Fruit fly (Drosophila melanogaster) whole organism, embryonic: ENCODE results near the gene CG13833.

Source experiments
- CG10274 ChIP-seq: fragments of 200-800 bp; sonication (Bioruptor generic); optimal IDR thresholded peaks from 3 replicates; lab custom pipeline; 2017; ENCODE audit warnings: missing biosample characterization, mild to moderate bottlenecking, missing genetic modification characterization
- CG11504 ChIP-seq: fragments of 200-800 bp; sonication (Bioruptor generic); optimal IDR thresholded peaks from 3 replicates; lab custom pipeline; 2019; ENCODE audit warnings: missing biosample characterization, mild to moderate bottlenecking, missing genetic modification characterization, moderate library complexity
- CG15011 ChIP-seq: fragments of 200-800 bp; sonication (Bioruptor generic); optimal IDR thresholded peaks from 3 replicates; lab custom pipeline; 2018; ENCODE audit warnings: missing biosample characterization, mild to moderate bottlenecking, missing genetic modification characterization
- CG17359 ChIP-seq: fragments of 200-800 bp; sonication (Bioruptor generic); optimal IDR thresholded peaks from 3 replicates; lab custom pipeline; 2018; ENCODE audit warnings: missing biosample characterization, mild to moderate bottlenecking, missing genetic modification characterization, moderate library complexity
- CG17612 ChIP-seq: fragments of 200-800 bp; sonication (Bioruptor generic); IDR thresholded peaks from 2 replicates; pipeline ENCODE4 v1.3.6; 2022; ENCODE audit warnings: missing biosample characterization, missing genetic modification characterization
- CG1832 ChIP-seq: fragments of 200-800 bp; sonication (Bioruptor generic); optimal IDR thresholded peaks from 2 replicates; lab custom pipeline; 2017; ENCODE audit warnings: missing biosample characterization, mild to moderate bottlenecking, missing genetic modification characterization, inconsistent platforms
- CG2889 ChIP-seq: fragments of 200-800 bp; sonication (Bioruptor generic); IDR thresholded peaks from 3 replicates; pipeline ENCODE4 v1.3.6; 2022; ENCODE audit warnings: missing biosample characterization, missing genetic modification characterization
- CG31224 ChIP-seq: fragments of 200-800 bp; sonication (Bioruptor generic); IDR thresholded peaks from 2 replicates; pipeline ENCODE4 v1.3.6; 2022; ENCODE audit warnings: missing biosample characterization, missing genetic modification characterization
- CG4424 ChIP-seq: fragments of 200-800 bp; sonication (Bioruptor generic); optimal IDR thresholded peaks from 3 replicates; lab custom pipeline; 2016; ENCODE audit warnings: missing biosample characterization, missing genetic modification characterization
- CG4854 ChIP-seq: fragments of 200-800 bp; sonication (Bioruptor generic); optimal IDR thresholded peaks from 2 replicates; lab custom pipeline; 2016; ENCODE audit warnings: missing biosample characterization, missing genetic modification characterization, inconsistent platforms
- CG8281 ChIP-seq: fragments of 200-800 bp; sonication (Bioruptor generic); optimal IDR thresholded peaks from 2 replicates; lab custom pipeline; 2018; ENCODE audit warnings: missing biosample characterization, mild to moderate bottlenecking, missing genetic modification characterization, moderate library complexity
- CG8359 ChIP-seq: fragments of 200-800 bp; sonication (Bioruptor generic); optimal IDR thresholded peaks from 2 replicates; lab custom pipeline; 2017; ENCODE audit warnings: missing biosample characterization, mild to moderate bottlenecking, missing genetic modification characterization, borderline replicate concordance
- CG8388 ChIP-seq: fragments of 200-800 bp; sonication (Bioruptor generic); optimal IDR thresholded peaks from 2 replicates; lab custom pipeline; 2019; ENCODE audit warnings: missing biosample characterization, mild to moderate bottlenecking, missing genetic modification characterization, moderate library complexity
- CG8765 ChIP-seq: fragments of 200-800 bp; sonication (Bioruptor generic); IDR thresholded peaks from 2 replicates; pipeline ENCODE4 v1.3.6; 2022; ENCODE audit warnings: missing biosample characterization, missing genetic modification characterization
- CG9609 ChIP-seq: fragments of 200-800 bp; sonication (Bioruptor generic); optimal IDR thresholded peaks from 3 replicates; lab custom pipeline; 2016; ENCODE audit warnings: missing biosample characterization, missing genetic modification characterization
- CG9797 ChIP-seq: fragments of 200-800 bp; sonication (Bioruptor generic); optimal IDR thresholded peaks from 3 replicates; lab custom pipeline; 2018; ENCODE audit warnings: missing biosample characterization, mild to moderate bottlenecking, missing genetic modification characterization
- CG9817 ChIP-seq: fragments of 200-800 bp; sonication (Bioruptor generic); optimal IDR thresholded peaks from 2 replicates; lab custom pipeline; 2018; ENCODE audit warnings: missing biosample characterization, mild to moderate bottlenecking, missing genetic modification characterization, moderate library complexity
- CG9876 ChIP-seq: fragments of 200-800 bp; sonication (Bioruptor generic); optimal IDR thresholded peaks from 2 replicates; lab custom pipeline; 2016; ENCODE audit warnings: missing biosample characterization, missing genetic modification characterization
- CTCF ChIP-seq: fragments of 200-800 bp; sonication (Bioruptor generic); optimal IDR thresholded peaks from 2 replicates; lab custom pipeline; 2017; ENCODE audit warnings: missing biosample characterization, mild to moderate bottlenecking, missing genetic modification characterization, moderate library complexity
- Dll ChIP-seq: fragments of 200-800 bp; sonication (Bioruptor generic); IDR thresholded peaks from 4 replicates; pipeline ENCODE4 v1.3.6; 2022; ENCODE audit warnings: missing biosample characterization, missing genetic modification characterization; ENCODE audit not compliant: partially characterized antibody
- Doc3 ChIP-seq: fragments of 200-800 bp; sonication (Bioruptor generic); IDR thresholded peaks from 3 replicates; pipeline ENCODE4 v1.3.6; 2022; ENCODE audit warnings: missing biosample characterization, missing genetic modification characterization; ENCODE audit not compliant: partially characterized antibody
- ERR ChIP-seq: fragments of 200-800 bp; sonication (Bioruptor generic); optimal IDR thresholded peaks from 2 replicates; lab custom pipeline; 2016; ENCODE audit warnings: missing biosample characterization, missing genetic modification characterization
- Ets97D ChIP-seq: fragments of 200-800 bp; sonication (Bioruptor generic); optimal IDR thresholded peaks from 3 replicates; lab custom pipeline; 2016; ENCODE audit warnings: missing biosample characterization, missing genetic modification characterization
- H2.0 ChIP-seq: fragments of 200-800 bp; sonication (Bioruptor generic); IDR thresholded peaks from 2 replicates; pipeline ENCODE4 v1.3.6; 2022; ENCODE audit warnings: missing biosample characterization, missing genetic modification characterization
- HLH3B ChIP-seq: fragments of 200-800 bp; sonication (Bioruptor generic); IDR thresholded peaks from 2 replicates; pipeline ENCODE4 v1.3.6; 2022; ENCODE audit warnings: missing biosample characterization, missing genetic modification characterization
- HmgZ ChIP-seq: fragments of 200-800 bp; sonication (Bioruptor generic); optimal IDR thresholded peaks from 2 replicates; lab custom pipeline; 2018; ENCODE audit warnings: missing biosample characterization, mild to moderate bottlenecking, missing genetic modification characterization
- Hr39 ChIP-seq: fragments of >200 bp; optimal IDR thresholded peaks from 2 replicates; lab custom pipeline; 2017
- Lpt ChIP-seq: fragments of >200 bp; optimal IDR thresholded peaks from 2 replicates; lab custom pipeline; 2018; ENCODE audit warnings: missing biosample characterization, missing genetic modification characterization
- NFAT ChIP-seq: fragments of 200-800 bp; sonication (Bioruptor generic); IDR thresholded peaks from 2 replicates; pipeline ENCODE4 v1.3.6; 2022; ENCODE audit warnings: missing biosample characterization, missing genetic modification characterization
- Optix ChIP-seq: fragments of 200-800 bp; sonication (Bioruptor generic); IDR thresholded peaks from 3 replicates; pipeline ENCODE4 v1.3.6; 2022; ENCODE audit warnings: missing biosample characterization, missing genetic modification characterization
- Ptx1 ChIP-seq: fragments of 200-800 bp; sonication (Bioruptor generic); IDR thresholded peaks from 2 replicates; pipeline ENCODE4 v1.3.6; 2022; ENCODE audit warnings: missing biosample characterization, missing genetic modification characterization
- Sox100B ChIP-seq: fragments of 200-800 bp; sonication (Bioruptor generic); optimal IDR thresholded peaks from 3 replicates; lab custom pipeline; 2018; ENCODE audit warnings: missing biosample characterization, mild to moderate bottlenecking, missing genetic modification characterization
- amos ChIP-seq: fragments of 200-800 bp; sonication (Bioruptor generic); IDR thresholded peaks from 2 replicates; pipeline ENCODE4 v1.3.6; 2022; ENCODE audit warnings: missing biosample characterization, missing genetic modification characterization; ENCODE audit not compliant: partially characterized antibody
- bigmax ChIP-seq: fragments of 200-800 bp; sonication (Bioruptor generic); optimal IDR thresholded peaks from 2 replicates; lab custom pipeline; 2018; ENCODE audit warnings: missing biosample characterization, mild to moderate bottlenecking, missing genetic modification characterization
- cg ChIP-seq: fragments of 200-800 bp; sonication (Bioruptor generic); optimal IDR thresholded peaks from 3 replicates; lab custom pipeline; 2019; ENCODE audit warnings: missing biosample characterization, mild to moderate bottlenecking, missing genetic modification characterization, moderate library complexity
- croc ChIP-seq: fragments of 200-800 bp; sonication (Bioruptor generic); conservative IDR thresholded peaks from 3 replicates; pipeline ENCODE4 v1.3.6; 2022; ENCODE audit warnings: missing biosample characterization, missing genetic modification characterization
- crol ChIP-seq: fragments of 200-800 bp; sonication (Bioruptor generic); IDR thresholded peaks from 2 replicates; pipeline ENCODE4 v1.3.6; 2022; ENCODE audit warnings: missing biosample characterization, missing genetic modification characterization
- da ChIP-seq: fragments of 200-800 bp; sonication (Bioruptor generic); optimal IDR thresholded peaks from 2 replicates; lab custom pipeline; 2016; ENCODE audit warnings: missing biosample characterization, missing genetic modification characterization
- fd3F ChIP-seq: fragments of 200-800 bp; sonication (Bioruptor generic); optimal IDR thresholded peaks from 2 replicates; lab custom pipeline; 2018; ENCODE audit warnings: missing biosample characterization, mild to moderate bottlenecking, missing genetic modification characterization, moderate library complexity
- fd64A ChIP-seq: fragments of 200-800 bp; sonication (Bioruptor generic); optimal IDR thresholded peaks from 3 replicates; lab custom pipeline; 2018; ENCODE audit warnings: missing biosample characterization, mild to moderate bottlenecking, missing genetic modification characterization
- grn ChIP-seq: fragments of 200-800 bp; sonication (Bioruptor generic); optimal IDR thresholded peaks from 3 replicates; lab custom pipeline; 2017; ENCODE audit warnings: missing biosample characterization, missing genetic modification characterization
- ham ChIP-seq: fragments of 200-800 bp; sonication (Bioruptor generic); IDR thresholded peaks from 2 replicates; pipeline ENCODE4 v1.3.6; 2022; ENCODE audit warnings: missing biosample characterization, missing genetic modification characterization
- kni ChIP-seq: fragments of 200-800 bp; sonication (Bioruptor generic); optimal IDR thresholded peaks from 3 replicates; lab custom pipeline; 2017; ENCODE audit warnings: mild to moderate bottlenecking, missing biosample characterization, missing genetic modification reagents, missing genetic modification characterization
- lmd ChIP-seq: fragments of 200-800 bp; sonication (Bioruptor generic); IDR thresholded peaks from 2 replicates; pipeline ENCODE4 v1.3.6; 2022; ENCODE audit warnings: missing biosample characterization, missing genetic modification characterization
- pfk ChIP-seq: fragments of 200-800 bp; sonication (Bioruptor generic); optimal IDR thresholded peaks from 2 replicates; lab custom pipeline; 2018; ENCODE audit warnings: missing biosample characterization, mild to moderate bottlenecking, missing genetic modification characterization, moderate library complexity
- phol ChIP-seq: fragments of 200-800 bp; sonication (Bioruptor generic); optimal IDR thresholded peaks from 3 replicates; lab custom pipeline; 2018; ENCODE audit warnings: missing biosample characterization, mild to moderate bottlenecking, missing genetic modification characterization, moderate library complexity
- pum ChIP-seq: fragments of 200-800 bp; sonication (Bioruptor generic); optimal IDR thresholded peaks from 2 replicates; lab custom pipeline; 2016; ENCODE audit warnings: missing biosample characterization, missing genetic modification characterization
- unc-4 ChIP-seq: fragments of 200-800 bp; sonication (Bioruptor generic); IDR thresholded peaks from 2 replicates; pipeline ENCODE4 v1.3.6; 2022; ENCODE audit warnings: missing biosample characterization, missing genetic modification characterization; ENCODE audit not compliant: partially characterized antibody
- vfl ChIP-seq: fragments of 200-800 bp; sonication (Bioruptor generic); optimal IDR thresholded peaks from 2 replicates; lab custom pipeline; 2016; ENCODE audit warnings: missing biosample characterization, missing genetic modification characterization
- vnd ChIP-seq: fragments of 200-800 bp; sonication (Bioruptor generic); IDR thresholded peaks from 3 replicates; pipeline ENCODE4 v1.3.6; 2022; ENCODE audit warnings: missing biosample characterization, missing genetic modification characterization; ENCODE audit not compliant: partially characterized antibody
- zfh2 ChIP-seq: fragments of 200-800 bp; sonication (Bioruptor generic); optimal IDR thresholded peaks from 2 replicates; lab custom pipeline; 2016; ENCODE audit warnings: missing biosample characterization, missing genetic modification characterization

Gene CG13833

DNA sequence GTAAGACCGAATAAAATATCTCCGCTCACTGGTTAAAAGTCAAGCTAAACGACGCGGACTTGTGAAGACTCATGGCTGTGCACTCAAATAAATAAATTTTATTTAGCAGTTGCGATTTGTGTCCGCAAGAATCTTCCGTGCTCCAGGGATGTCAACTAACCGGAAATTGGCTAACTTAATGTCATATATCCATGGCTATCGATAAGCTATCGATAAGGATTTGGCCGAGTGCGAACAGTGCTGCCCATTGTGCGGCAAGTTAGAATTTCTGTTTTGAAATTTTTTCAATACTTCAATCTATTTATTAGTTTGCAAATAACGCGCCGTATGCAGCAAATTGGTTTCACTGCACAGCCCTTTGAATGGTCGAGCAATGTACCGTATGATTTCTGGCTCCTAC is 18.6 kb upstream of the CG13833 start, which contains the start of gene p53 (continued):
- TF ChIP-seq zfh2 (GFP tag; lab: Kevin White, UChicago) (peak; percentile 29), vnd (peak; percentile 59; the same call in 2 of the 3 replicates), cg (GFP tag; lab: Kevin White, UChicago) (no peak), H2.0 (peak; percentile 62; the same call in 1 of the 2 replicates), CG1832 (GFP tag; lab: Kevin White, UChicago) (no peak), CG8765 (GFP tag; lab: Robert Waterston, UW) (peak; percentile 26; the same call in 1 of the 2 replicates), Dll (GFP tag; lab: Robert Waterston, UW) (peak; percentile 71), amos (GFP tag; lab: Robert Waterston, UW) (peak; percentile 80), da (GFP tag; lab: Kevin White, UChicago) (peak; percentile 28), croc (GFP tag; lab: Robert Waterston, UW) (peak; percentile 25; the same call in 2 of the 3 replicates), CG10274 (peak; percentile 70), pfk (peak; percentile 37), CG9876 (GFP tag; lab: Kevin White, UChicago) (peak; percentile 47), CG15011 (GFP tag; lab: Kevin White, UChicago) (peak; percentile 76), CG17359 (tag; lab: Kevin White, UChicago) (peak; percentile 72), crol (GFP tag; lab: Robert Waterston, UW) (no peak), CG11504 (tag; lab: Kevin White, UChicago) (no peak), kni (GFP tag; lab: Kevin White, UChicago) (peak; percentile 26), ERR (GFP tag; lab: Kevin White, UChicago) (peak; percentile 32), pum (peak; percentile 40), CG8359 (GFP tag; lab: Kevin White, UChicago) (peak; percentile 49), CG4424 (GFP tag; lab: Kevin White, UChicago) (peak; percentile 62), phol (tag; lab: Kevin White, UChicago) (peak; percentile 78), CG8388 (GFP tag; lab: Kevin White, UChicago) (peak; percentile 55), Ets97D (GFP tag; lab: Kevin White, UChicago) (peak; percentile 99), fd3F (GFP tag; lab: Kevin White, UChicago) (peak; percentile 50), vfl (GFP tag; lab: Kevin White, UChicago) (peak; percentile 39), NFAT (peak; percentile 67; the same call in 1 of the 2 replicates), CG17612 (0 out of 2 replicates have a peak, but pooled peaks have one; percentile 12), Doc3 (peak; percentile 41; the same call in 1 of the 3 replicates), Optix (peak; percentile 47; the same call in 1 of the 3 replicates), bigmax (GFP tag; lab: Kevin White, UChicago) (peak; percentile 52), grn (GFP tag; lab: Kevin White, UChicago) (peak; percentile 41), CG31224 (GFP tag; lab: Robert Waterston, UW) (0 out of 2 replicates have a peak, but pooled peaks have one; percentile 32), ham (no peak), Lpt (GFP tag; lab: Kevin White, UChicago) (no peak), fd64A (GFP tag; lab: Kevin White, UChicago) (peak; percentile 63), CTCF (peak; percentile 54), CG2889 (GFP tag; lab: Robert Waterston, UW) (no peak), CG9817 (peak; percentile 66), Sox100B (GFP tag; lab: Kevin White, UChicago) (peak; percentile 72), HmgZ (tag; lab: Kevin White, UChicago) (peak; percentile 66), CG4854 (GFP tag; lab: Kevin White, UChicago) (peak; percentile 77), CG9797 (peak; percentile 40), CG8281 (tag; lab: Kevin White, UChicago) (peak; percentile 67), lmd (peak; percentile 79), Hr39 (lab: Kevin White, UChicago) (no peak), unc-4 (GFP tag; lab: Robert Waterston, UW) (peak; percentile 76), CG9609 (GFP tag; lab: Kevin White, UChicago) (peak; percentile 66), HLH3B (GFP tag; lab: Robert Waterston, UW) (peak; percentile 76), Ptx1 (peak; percentile 68)
